Worm (Caenorhabditis elegans) whole organism, late embryonic: Measurements from ENCODE around the gene ZC155.2.

Source experiments
- C08G9.2 ChIP-seq: sonication (generic microtip); optimal IDR thresholded peaks from 2 replicates; lab custom pipeline; 2016; ENCODE audit warnings: mild to moderate bottlenecking, missing genetic modification characterization, moderate library complexity, missing compliant biosample characterization
- ama-1 ChIP-seq: fragments of 150-350 bp; optimal IDR thresholded peaks from 2 replicates; lab custom pipeline; 2014
- ceh-14 ChIP-seq: sonication (generic microtip); optimal IDR thresholded peaks from 2 replicates; lab custom pipeline; 2016; ENCODE audit warnings: missing genotype, missing genetic modification characterization, missing compliant biosample characterization
- ceh-48 ChIP-seq: sonication (generic microtip); optimal IDR thresholded peaks from 2 replicates; lab custom pipeline; 2016; ENCODE audit warnings: missing genetic modification characterization, inconsistent platforms, missing compliant biosample characterization
- fkh-10 ChIP-seq: fragments of 150-350 bp; optimal IDR thresholded peaks from 2 replicates; lab custom pipeline; 2014; ENCODE audit warnings: missing biosample characterization, missing genetic modification reagents, missing genetic modification characterization
- hlh-30 ChIP-seq: sonication (generic microtip); optimal IDR thresholded peaks from 2 replicates; lab custom pipeline; 2017; ENCODE audit warnings: antibody characterized with exemption, missing genetic modification characterization, missing compliant biosample characterization; ENCODE audit not compliant: insufficient read depth
- odd-2 ChIP-seq: sonication (generic microtip); optimal IDR thresholded peaks from 2 replicates; lab custom pipeline; 2017; ENCODE audit warnings: antibody characterized with exemption, mild to moderate bottlenecking, missing genetic modification characterization, missing compliant biosample characterization
- pax-1 ChIP-seq: fragments of 150-350 bp; optimal IDR thresholded peaks from 2 replicates; lab custom pipeline; 2014; ENCODE audit warnings: missing biosample characterization, missing genetic modification characterization
- pha-4 ChIP-seq: fragments of 150-350 bp; optimal IDR thresholded peaks from 2 replicates; lab custom pipeline; 2018; ENCODE audit warnings: missing biosample characterization, missing genetic modification reagents, missing genetic modification characterization
- pqm-1 ChIP-seq: sonication (generic microtip); optimal IDR thresholded peaks from 2 replicates; lab custom pipeline; 2016; ENCODE audit warnings: missing genetic modification characterization, missing compliant biosample characterization
- sox-4 ChIP-seq: sonication (generic microtip); optimal IDR thresholded peaks from 2 replicates; lab custom pipeline; 2017; ENCODE audit warnings: mild to moderate bottlenecking, missing genetic modification characterization, inconsistent platforms, missing compliant biosample characterization

ce11 chrIII:5215375-5215774, 3.4 kb upstream of the ZC155.2 start, which contains the start of gene ZC155.4:
- no peak for TF ChIP-seq pha-4 (tag; lab: Kevin White, UChicago)
- TF ChIP-seq pax-1: no peak
- TF ChIP-seq hlh-30 (tag; lab: Kevin White, UChicago): no peak
- no peak for TF ChIP-seq fkh-10
- no peak for TF ChIP-seq ama-1 (lab: Kevin White, UChicago)
- TF ChIP-seq odd-2 (tag; lab: Kevin White, UChicago): no peak
- TF ChIP-seq pqm-1: no peak
- no peak for TF ChIP-seq ceh-14 (tag; lab: Kevin White, UChicago)
- no peak for TF ChIP-seq C08G9.2 (tag; lab: Kevin White, UChicago)
- TF ChIP-seq ceh-48: no peak
- no peak for TF ChIP-seq sox-4 (tag; lab: Kevin White, UChicago)
